Worm (Caenorhabditis elegans) whole organism, L4 larva: ENCODE measurements around the gene R08A2.9.

Experiments
- D1046.2 ChIP-seq: fragments of 200-800 bp; sonication (Bioruptor generic); IDR thresholded peaks from 2 replicates; pipeline ENCODE4 v1.3.6; 2022; ENCODE audit warnings: missing genetic modification characterization, missing compliant biosample characterization
- F26F4.8 ChIP-seq: fragments of 200-800 bp; sonication (Bioruptor generic); conservative IDR thresholded peaks from 2 replicates; pipeline ENCODE4 v1.3.6; 2022; ENCODE audit warnings: missing genetic modification characterization, missing compliant biosample characterization
- F44E2.7 ChIP-seq: fragments of 200-800 bp; sonication (Bioruptor generic); IDR thresholded peaks from 2 replicates; pipeline ENCODE4 v2.1.2; 2022; ENCODE audit warnings: missing genetic modification characterization, missing compliant biosample characterization
- F49E8.2 ChIP-seq: sonication (generic microtip); optimal IDR thresholded peaks from 2 replicates; lab custom pipeline; 2016; ENCODE audit warnings: missing compliant biosample characterization, mild to moderate bottlenecking, missing genetic modification characterization, borderline replicate concordance
- T20F7.1 ChIP-seq: fragments of 200-800 bp; sonication (Bioruptor generic); optimal IDR thresholded peaks from 2 replicates; lab custom pipeline; 2018; ENCODE audit warnings: mild to moderate bottlenecking, missing genetic modification characterization, missing compliant biosample characterization
- Y48G9A.11 ChIP-seq: fragments of 200-800 bp; sonication (Bioruptor generic); IDR thresholded peaks from 2 replicates; pipeline ENCODE4 v1.3.6; 2022; ENCODE audit warnings: missing genetic modification reagents, missing genetic modification characterization, missing compliant biosample characterization
- ZK546.5 ChIP-seq, 2 experiments: sonication (generic microtip); optimal IDR thresholded peaks; 2 replicates each; lab custom pipeline; 2017; ENCODE audit warnings: missing biosample characterization in 2 of 2, missing genetic modification characterization in 2 of 2
- aha-1 ChIP-seq: fragments of 150-350 bp; peaks from one replicate; lab custom pipeline; 2014; ENCODE audit warnings: missing biosample characterization, missing genetic modification characterization
- aly-2 ChIP-seq: sonication (generic microtip); optimal IDR thresholded peaks from 2 replicates; lab custom pipeline; 2018; ENCODE audit warnings: missing biosample characterization, missing genetic modification characterization
- ama-1 ChIP-seq: fragments of 150-350 bp; optimal IDR thresholded peaks from 2 replicates; lab custom pipeline; 2014; ENCODE audit warnings: inconsistent platforms, mixed read lengths
- ceh-32 ChIP-seq: sonication (generic microtip); optimal IDR thresholded peaks from 2 replicates; lab custom pipeline; 2016; ENCODE audit warnings: mild to moderate bottlenecking, missing genetic modification characterization, missing compliant biosample characterization; ENCODE audit not compliant: poor library complexity
- cey-2 ChIP-seq: sonication (generic microtip); optimal IDR thresholded peaks from 3 replicates; lab custom pipeline; 2017; ENCODE audit warnings: missing genetic modification characterization, mild to moderate bottlenecking, missing compliant biosample characterization, antibody characterized with exemption, borderline replicate concordance; ENCODE audit not compliant: insufficient read depth
- ctbp-1 ChIP-seq: fragments of 200-800 bp; sonication (Bioruptor generic); IDR thresholded peaks from 2 replicates; pipeline ENCODE4 v1.3.6; 2022; ENCODE audit warnings: missing genetic modification reagents, missing genetic modification characterization, missing compliant biosample characterization
- daf-16 ChIP-seq, 3 experiments: sonication (generic microtip); optimal IDR thresholded peaks; 2 replicates each; lab custom pipeline; 2016 to 2017; ENCODE audit warnings: missing genetic modification characterization in 3 of 3, missing genetic modification reagents in 3 of 3, mild to moderate bottlenecking in 2 of 3, missing compliant biosample characterization in 2 of 3, missing biosample characterization in 1 of 3, moderate library complexity in 1 of 3
- daf-8 ChIP-seq: fragments of 200-800 bp; sonication (Bioruptor generic); IDR thresholded peaks from 2 replicates; pipeline ENCODE4 v1.3.6; 2022; ENCODE audit warnings: missing genetic modification characterization, missing compliant biosample characterization
- dmd-8 ChIP-seq: fragments of 200-800 bp; sonication (Bioruptor generic); IDR thresholded peaks from 2 replicates; pipeline ENCODE4 v1.3.6; 2022; ENCODE audit warnings: missing genetic modification characterization, missing compliant biosample characterization
- dmd-9 ChIP-seq: fragments of 200-800 bp; sonication (Bioruptor generic); IDR thresholded peaks from 2 replicates; pipeline ENCODE4 v1.3.6; 2022; ENCODE audit warnings: missing genetic modification reagents, missing genetic modification characterization, missing compliant biosample characterization
- dpl-1 ChIP-seq: fragments of 150-350 bp; optimal IDR thresholded peaks from 2 replicates; lab custom pipeline; 2014; ENCODE audit warnings: missing biosample characterization, missing genetic modification reagents, missing genetic modification characterization
- dve-1 ChIP-seq: sonication (generic microtip); optimal IDR thresholded peaks from 2 replicates; lab custom pipeline; 2017; ENCODE audit warnings: antibody characterized with exemption, mild to moderate bottlenecking, missing genetic modification characterization, missing compliant biosample characterization; ENCODE audit not compliant: insufficient read depth
- egl-27 ChIP-seq: sonication (generic microtip); optimal IDR thresholded peaks from 3 replicates; lab custom pipeline; 2017; ENCODE audit warnings: missing biosample characterization, missing genetic modification reagents, missing genetic modification characterization
- egl-43 ChIP-seq: fragments of 200-800 bp; sonication (Bioruptor generic); IDR thresholded peaks from 2 replicates; pipeline ENCODE4 v1.3.6; 2022; ENCODE audit warnings: missing genetic modification reagents, missing genetic modification characterization, missing compliant biosample characterization
- fkh-10 ChIP-seq: fragments of 150-350 bp; optimal IDR thresholded peaks from 2 replicates; lab custom pipeline; 2014; ENCODE audit warnings: missing biosample characterization, missing genetic modification reagents, missing genetic modification characterization
- hif-1 ChIP-seq, 2 experiments: sonication (generic microtip); optimal IDR thresholded peaks; 2 replicates each; lab custom pipeline; 2016 to 2017; ENCODE audit warnings: missing compliant biosample characterization in 2 of 2, missing genetic modification characterization in 2 of 2, missing genetic modification reagents in 2 of 2, missing genotype in 2 of 2, mild to moderate bottlenecking in 1 of 2
- lin-13 ChIP-seq: fragments of 150-350 bp; optimal IDR thresholded peaks from 2 replicates; lab custom pipeline; 2014; ENCODE audit warnings: missing biosample characterization, missing genetic modification reagents, missing genetic modification characterization
- lin-29 ChIP-seq: fragments of 200-800 bp; sonication (Bioruptor generic); IDR thresholded peaks from 2 replicates; pipeline ENCODE4 v1.3.6; 2022; ENCODE audit warnings: missing genetic modification reagents, missing genetic modification characterization, missing compliant biosample characterization
- lin-38 ChIP-seq: fragments of 200-800 bp; sonication (Bioruptor generic); IDR thresholded peaks from 2 replicates; pipeline ENCODE4 v1.3.6; 2022; ENCODE audit warnings: missing genetic modification reagents, missing genetic modification characterization, missing compliant biosample characterization
- lin-39 ChIP-seq: fragments of 150-350 bp; optimal IDR thresholded peaks from 2 replicates; lab custom pipeline; 2014; ENCODE audit warnings: missing biosample characterization, missing genetic modification reagents, missing genetic modification characterization
- madf-5 ChIP-seq, 2 experiments: fragments of 200-800 bp; sonication (Bioruptor generic); IDR thresholded peaks; 2 replicates each; pipeline ENCODE4 v1.3.6; 2022; ENCODE audit warnings: missing compliant biosample characterization in 2 of 2, missing genetic modification characterization in 2 of 2
- madf-9 ChIP-seq: fragments of 200-800 bp; sonication (Bioruptor generic); conservative IDR thresholded peaks from 2 replicates; pipeline ENCODE4 v1.3.6; 2022; ENCODE audit warnings: missing genetic modification reagents, missing genetic modification characterization, missing compliant biosample characterization
- mdl-1 ChIP-seq, 2 experiments: fragments of 150-350 bp in 1 of 2; sonication (generic microtip) in 1 of 2; optimal IDR thresholded peaks; 2 replicates each; lab custom pipeline; 2014 to 2017; ENCODE audit warnings: missing biosample characterization in 2 of 2, missing genetic modification characterization in 2 of 2
- nhr-102 ChIP-seq: sonication (generic microtip); optimal IDR thresholded peaks from 2 replicates; lab custom pipeline; 2016; ENCODE audit warnings: mild to moderate bottlenecking, missing genetic modification characterization, moderate library complexity, missing compliant biosample characterization
- nhr-111 ChIP-seq: fragments of 200-800 bp; sonication (Bioruptor generic); optimal IDR thresholded peaks from 2 replicates; lab custom pipeline; 2018; ENCODE audit warnings: mild to moderate bottlenecking, missing genetic modification characterization, missing compliant biosample characterization
- nhr-237 ChIP-seq: sonication (generic microtip); optimal IDR thresholded peaks from 2 replicates; lab custom pipeline; 2017; ENCODE audit warnings: missing biosample characterization, missing genetic modification characterization
- nhr-41 ChIP-seq: fragments of 200-800 bp; sonication (Bioruptor generic); IDR thresholded peaks from 2 replicates; pipeline ENCODE4 v1.3.6; 2022; ENCODE audit warnings: missing genetic modification reagents, missing genetic modification characterization, missing compliant biosample characterization
- nhr-42 ChIP-seq: fragments of 200-800 bp; sonication (Bioruptor generic); IDR thresholded peaks from 2 replicates; pipeline ENCODE4 v1.3.6; 2022; ENCODE audit warnings: missing genetic modification characterization, missing compliant biosample characterization
- nhr-48 ChIP-seq: sonication (generic microtip); optimal IDR thresholded peaks from 2 replicates; lab custom pipeline; 2016; ENCODE audit warnings: mild to moderate bottlenecking, missing genetic modification characterization, missing compliant biosample characterization
- nhr-76 ChIP-seq: fragments of 150-350 bp; optimal IDR thresholded peaks from 2 replicates; lab custom pipeline; 2014; ENCODE audit warnings: missing biosample characterization, missing genetic modification characterization
- php-3 ChIP-seq: fragments of 200-800 bp; sonication (Bioruptor generic); IDR thresholded peaks from 2 replicates; pipeline ENCODE4 v1.3.6; 2022; ENCODE audit warnings: missing genetic modification reagents, missing genetic modification characterization, missing compliant biosample characterization
- rbr-2 ChIP-seq: sonication (generic microtip); optimal IDR thresholded peaks from 2 replicates; lab custom pipeline; 2016; ENCODE audit warnings: missing genotype, missing genetic modification characterization, missing compliant biosample characterization
- sdz-12 ChIP-seq: fragments of 200-800 bp; sonication (Bioruptor generic); optimal IDR thresholded peaks from 2 replicates; lab custom pipeline; 2018; ENCODE audit warnings: mild to moderate bottlenecking, missing genetic modification characterization, missing compliant biosample characterization
- set-16 ChIP-seq: fragments of 200-800 bp; sonication (Bioruptor generic); IDR thresholded peaks from 2 replicates; pipeline ENCODE4 v1.3.6; 2022; ENCODE audit warnings: missing genetic modification reagents, missing genetic modification characterization, missing compliant biosample characterization
- snpc-1.2 ChIP-seq: fragments of 200-800 bp; sonication (Bioruptor generic); IDR thresholded peaks from 2 replicates; pipeline ENCODE4 v1.3.6; 2022; ENCODE audit warnings: missing genetic modification reagents, missing genetic modification characterization, missing compliant biosample characterization
- snpc-4 ChIP-seq: fragments of 150-350 bp; optimal IDR thresholded peaks from 2 replicates; lab custom pipeline; 2014; ENCODE audit warnings: missing biosample characterization, missing genetic modification characterization
- spr-3 ChIP-seq: fragments of 200-800 bp; sonication (Bioruptor generic); optimal IDR thresholded peaks from 2 replicates; lab custom pipeline; 2018; ENCODE audit warnings: mild to moderate bottlenecking, missing genetic modification characterization, missing compliant biosample characterization
- unc-62 ChIP-seq, 3 experiments: fragments of 150-350 bp in 1 of 3; sonication (generic microtip); optimal IDR thresholded peaks in 2 of 3; peaks in 1 of 3; 1 replicate in 1 of 3; 2 replicates in 2 of 3; lab custom pipeline; 2014 to 2017; ENCODE audit warnings: missing biosample characterization in 3 of 3, missing genetic modification characterization in 3 of 3, missing genetic modification reagents in 3 of 3, missing genotype in 1 of 3
- zag-1 ChIP-seq: fragments of 150-350 bp; optimal IDR thresholded peaks from 2 replicates; lab custom pipeline; 2014; ENCODE audit warnings: missing biosample characterization, missing genetic modification characterization
- zfp-3 ChIP-seq: fragments of 200-800 bp; sonication (Bioruptor generic); conservative IDR thresholded peaks from 2 replicates; pipeline ENCODE4 v1.3.6; 2022; ENCODE audit warnings: missing genetic modification reagents, missing genetic modification characterization, missing compliant biosample characterization
- ztf-11 ChIP-seq: fragments of 150-350 bp; optimal IDR thresholded peaks from 2 replicates; lab custom pipeline; 2014; ENCODE audit warnings: missing biosample characterization, missing genetic modification characterization

The R08A2.9 gene

ce11 chrV:14688097-14688912 lies 19.8 kb upstream of the R08A2.9 start, which contains the start of gene C47E8.11:
Gene C47E8.11, plus strand, starts transcription at chrV:14688616.
- no peak for TF ChIP-seq fkh-10 (GFP tag; lab: Kevin White, UChicago)
- no peak for TF ChIP-seq egl-43 (GFP tag; lab: Robert Waterston, UW)
- peak; percentile 98 for TF ChIP-seq aha-1
- TF ChIP-seq T20F7.1 = peak; percentile 64
- no peak for TF ChIP-seq ZK546.5 (tag; optimal IDR thresholded peaks at IDR 0.05; lab: Kevin White, UChicago)
- TF ChIP-seq F26F4.8 (GFP tag; lab: Robert Waterston, UW) = peak; percentile 48; the same call in 1 of the 2 replicates
- TF ChIP-seq daf-16 (GFP tag; optimal IDR thresholded peaks at IDR 0.05; lab: Kevin White, UChicago) = no peak
- TF ChIP-seq daf-16 (tag; optimal IDR thresholded peaks at IDR 0.05; lab: Kevin White, UChicago) = peak; percentile 86
- no peak for TF ChIP-seq madf-5 (GFP tag; IDR thresholded peaks at IDR 0.05; lab: Robert Waterston, UW)
- no peak for TF ChIP-seq daf-8 (GFP tag; lab: Robert Waterston, UW)
- TF ChIP-seq sdz-12 (GFP tag; lab: Kevin White, UChicago) = peak; percentile 13
- TF ChIP-seq ceh-32 (tag; lab: Kevin White, UChicago) = no peak
- TF ChIP-seq snpc-1.2 = peak; percentile 50
- TF ChIP-seq F49E8.2 (tag; lab: Kevin White, UChicago) = peak; percentile 68
- peak; percentile 31; the same call in 1 of the 2 replicates for TF ChIP-seq lin-29 (GFP tag; lab: Robert Waterston, UW)
- TF ChIP-seq nhr-41 (GFP tag; lab: Robert Waterston, UW) = 0 out of 2 replicates have a peak, but pooled peaks have one; percentile 14
- peak; percentile 45 for TF ChIP-seq nhr-102 (tag; lab: Kevin White, UChicago)
- TF ChIP-seq egl-27 (tag; lab: Kevin White, UChicago) = no peak
- no peak for TF ChIP-seq lin-39
- peak; percentile 72 for TF ChIP-seq lin-38
- no peak for TF ChIP-seq nhr-76
- TF ChIP-seq ztf-11 (tag; lab: Kevin White, UChicago) = no peak
- TF ChIP-seq D1046.2 (GFP tag; lab: Robert Waterston, UW) = no peak
- TF ChIP-seq F44E2.7 (GFP tag; lab: Robert Waterston, UW) = no peak
- peak; percentile 91 for TF ChIP-seq lin-13
- peak; percentile 27 for TF ChIP-seq spr-3
- TF ChIP-seq nhr-48 (tag; lab: Kevin White, UChicago) = peak; percentile 13
- peak; percentile 64; the same call in 1 of the 2 replicates for TF ChIP-seq Y48G9A.11
- 0 out of 2 replicates have a peak, but pooled peaks have one; percentile 35 for TF ChIP-seq php-3 (GFP tag; lab: Robert Waterston, UW)
- TF ChIP-seq mdl-1 (tag; optimal IDR thresholded peaks at IDR 0.05; lab: Kevin White, UChicago) = no peak
- no peak for TF ChIP-seq hif-1 (tag; optimal IDR thresholded peaks at IDR 0.05; lab: Kevin White, UChicago)
- TF ChIP-seq nhr-111 (GFP tag; lab: Kevin White, UChicago) = peak; percentile 20
- TF ChIP-seq cey-2 (tag; lab: Kevin White, UChicago) = no peak
- TF ChIP-seq ctbp-1 (GFP tag; lab: Robert Waterston, UW) = peak; percentile 11; the same call in 1 of the 2 replicates
- peak; percentile 71 for TF ChIP-seq ama-1 (lab: Kevin White, UChicago)
- TF ChIP-seq dmd-9 (GFP tag; lab: Robert Waterston, UW) = no peak
- TF ChIP-seq aly-2 = peak; percentile 100
- peak; percentile 39 for TF ChIP-seq set-16 (GFP tag; lab: Robert Waterston, UW)
- TF ChIP-seq nhr-42 (GFP tag; lab: Robert Waterston, UW) = no peak
- TF ChIP-seq nhr-237 (tag; lab: Kevin White, UChicago) = no peak
- TF ChIP-seq dve-1 (tag; lab: Kevin White, UChicago) = peak; percentile 65
- peak; percentile 2; the same call in 1 of the 2 replicates for TF ChIP-seq madf-9 (GFP tag; lab: Robert Waterston, UW)
- TF ChIP-seq snpc-4 (tag; lab: Kevin White, UChicago) = no peak
- TF ChIP-seq zfp-3 = peak; percentile 92
- peak; percentile 3 for TF ChIP-seq rbr-2
- no peak for TF ChIP-seq zag-1
- peak; percentile 9 for TF ChIP-seq dpl-1 (GFP tag; lab: Kevin White, UChicago)
- no peak; the same call in 1 of the 2 replicates for TF ChIP-seq dmd-8 (GFP tag; lab: Robert Waterston, UW)
- no peak for TF ChIP-seq unc-62 (GFP tag; optimal IDR thresholded peaks at IDR 0.05 in 1 of 2; lab: Kevin White, UChicago)
- no peak for TF ChIP-seq unc-62 (tag; optimal IDR thresholded peaks at IDR 0.05; lab: Kevin White, UChicago)
